Fruit fly (Drosophila melanogaster) whole organism: ENCODE results near the gene Pph13.

Source experiments
- CG8478 ChIP-seq: fragments of >200 bp; optimal IDR thresholded peaks from 2 replicates; lab custom pipeline; 2018; ENCODE audit warnings: inconsistent platforms
- Dll ChIP-seq: fragments of >200 bp; optimal IDR thresholded peaks from 2 replicates; lab custom pipeline; 2017
- EcR ChIP-seq, 2 experiments: fragments of >200 bp; optimal IDR thresholded peaks; 2 replicates each; lab custom pipeline; 2017; ENCODE audit warnings: missing biosample characterization in 2 of 2, missing genetic modification characterization in 2 of 2, missing genetic modification reagents in 2 of 2
- pan ChIP-seq: fragments of >200 bp; optimal IDR thresholded peaks from 2 replicates; lab custom pipeline; 2017
- psq ChIP-seq: fragments of >200 bp; optimal IDR thresholded peaks from 2 replicates; lab custom pipeline; 2017
- usp ChIP-seq: fragments of >200 bp; optimal IDR thresholded peaks from 2 replicates; lab custom pipeline; 2017; ENCODE audit warnings: missing biosample characterization, missing genetic modification characterization, mixed read lengths

dm6 chr2L:544444-545179 lies 32.7 kb upstream of the Pph13 start, which contains the start of the genes Spp and nAChRbeta3:
- no peak for TF ChIP-seq CG8478
- TF ChIP-seq usp (GFP tag; lab: Kevin White, UChicago): no peak
- no peak for TF ChIP-seq pan (lab: Kevin White, UChicago)
- TF ChIP-seq EcR (GFP tag; optimal IDR thresholded peaks at IDR 0.05; lab: Kevin White, UChicago): no peak
- TF ChIP-seq psq (lab: Kevin White, UChicago): no peak
- no peak for TF ChIP-seq Dll
